Worm (Caenorhabditis elegans): Measurements from ENCODE around the gene K05F1.8.

Gene K05F1.8

ce11 chrII:5799553-5799952, at the start of gene K05F1.8:
Gene K05F1.8, minus strand, starts transcription at chrII:5799653.
- no peak for TF ChIP-seq F26F4.8 (GFP tag; conservative IDR thresholded peaks at IDR 0.05)
- TF ChIP-seq zag-1 (tag; optimal IDR thresholded peaks at IDR 0.05) = no peak
- no peak for TF ChIP-seq dmd-9 (GFP tag; IDR thresholded peaks at IDR 0.05)
- no peak for TF ChIP-seq dve-1 (tag; optimal IDR thresholded peaks at IDR 0.05; ENCODE audit: insufficient read depth)
- no peak for TF ChIP-seq lin-13 (GFP tag; optimal IDR thresholded peaks at IDR 0.05)
- TF ChIP-seq ceh-82 (tag; optimal IDR thresholded peaks at IDR 0.05) = no peak
- no peak for TF ChIP-seq Y105C5A.15 (GFP tag; IDR thresholded peaks at IDR 0.05)
- TF ChIP-seq fos-1 (tag; optimal IDR thresholded peaks at IDR 0.05) = no peak
- no peak for TF ChIP-seq nhr-48 (tag; optimal IDR thresholded peaks at IDR 0.05)
- TF ChIP-seq nhr-41 (GFP tag; IDR thresholded peaks at IDR 0.05) = no peak
- TF ChIP-seq nhr-25 (tag; optimal IDR thresholded peaks at IDR 0.05; ENCODE audit: borderline replicate concordance, insufficient read depth) = no peak
- TF ChIP-seq skn-1 (tag; optimal IDR thresholded peaks at IDR 0.05) = no peak
- no peak for TF ChIP-seq pha-4 (GFP tag; IDR thresholded peaks at IDR 0.05)
- TF ChIP-seq pha-4 (tag; optimal IDR thresholded peaks at IDR 0.05) = no peak
- no peak for TF ChIP-seq spr-1 (tag; optimal IDR thresholded peaks at IDR 0.05)
- TF ChIP-seq F37D6.2 (tag; optimal IDR thresholded peaks at IDR 0.05) = no peak
- no peak for TF ChIP-seq unc-130 (GFP tag; optimal IDR thresholded peaks at IDR 0.05)
- TF ChIP-seq mdt-29 (GFP tag; IDR thresholded peaks at IDR 0.05) = no peak
- no peak for TF ChIP-seq lin-1 (GFP tag; IDR thresholded peaks at IDR 0.05)
- TF ChIP-seq zip-2 (tag; optimal IDR thresholded peaks at IDR 0.05) = no peak

ce11 chrII:5846181-5846580, 46.7 kb upstream of the K05F1.8 start:
- no peak for TF ChIP-seq hmg-1.1 (GFP tag; IDR thresholded peaks at IDR 0.05)
- TF ChIP-seq nhr-28 (tag; optimal IDR thresholded peaks at IDR 0.05) = peak; percentile 72
- peak; percentile 34 for TF ChIP-seq dve-1 (tag; optimal IDR thresholded peaks at IDR 0.05; ENCODE audit: insufficient read depth)
- TF ChIP-seq zag-1 (tag; optimal IDR thresholded peaks at IDR 0.05) = no peak
- TF ChIP-seq pqm-1 (tag; optimal IDR thresholded peaks at IDR 0.05) = peak; percentile 12

- TF ChIP-seq nhr-6 (tag; optimal IDR thresholded peaks at IDR 0.05) = no peak
- TF ChIP-seq Y105C5A.15 (GFP tag; IDR thresholded peaks at IDR 0.05) = no peak
- TF ChIP-seq dmd-8 (GFP tag; IDR thresholded peaks at IDR 0.05) = no peak
- no peak for TF ChIP-seq F44E2.7 (GFP tag; IDR thresholded peaks at IDR 0.05)
Observed at ce11 chrII:5845441-5845840, 46.0 kb upstream of the K05F1.8 start, which contains the start of the genes ZK1248.17 and H41C03.3. Gene ZK1248.17, minus strand, starts transcription at chrII:5845541. Gene H41C03.3, plus strand, starts transcription at chrII:5845777.

ce11 chrII:5844694-5845129, 45.3 kb upstream of the K05F1.8 start:
- TF ChIP-seq nhr-111 (GFP tag; optimal IDR thresholded peaks at IDR 0.05) (peak; percentile 89), lin-29 (GFP tag; IDR thresholded peaks at IDR 0.05) (peak; percentile 92), madf-9 (GFP tag; conservative IDR thresholded peaks at IDR 0.05) (peak; percentile 98), mdl-1 (tag; optimal IDR thresholded peaks at IDR 0.05) (peak; percentile 94 to 95), F26F4.8 (GFP tag; conservative IDR thresholded peaks at IDR 0.05) (0 out of 2 replicates have a peak, but pooled peaks have one; percentile 34), R02D3.7 (tag; optimal IDR thresholded peaks at IDR 0.05) (peak; percentile 58), ztf-7 (tag; optimal IDR thresholded peaks at IDR 0.05) (peak; percentile 91), pha-4 (GFP tag; IDR thresholded peaks at IDR 0.05) (peak; percentile 99), pha-4 (tag; optimal IDR thresholded peaks at IDR 0.05) (peak; percentile 27), zip-11 (GFP tag; IDR thresholded peaks at IDR 0.05) (0 out of 2 replicates have a peak, but pooled peaks have one; percentile 52), mep-1 (tag; optimal IDR thresholded peaks at IDR 0.05) (peak; percentile 99), duxl-1 (tag; optimal IDR thresholded peaks at IDR 0.05; ENCODE audit: poor library complexity) (peak; percentile 96), sdz-12 (GFP tag; optimal IDR thresholded peaks at IDR 0.05) (peak; percentile 82), ces-1 (GFP tag; optimal IDR thresholded peaks at IDR 0.05) (peak; percentile 94), daf-8 (GFP tag; IDR thresholded peaks at IDR 0.05) (0 out of 2 replicates have a peak, but pooled peaks have one; percentile 20), daf-12 (tag; optimal IDR thresholded peaks at IDR 0.05) (peak; percentile 43), nhr-41 (GFP tag; IDR thresholded peaks at IDR 0.05) (peak; percentile 98), F44E2.7 (GFP tag; IDR thresholded peaks at IDR 0.05) (peak; percentile 78), mdt-29 (GFP tag; IDR thresholded peaks at IDR 0.05) (peak; percentile 99), lin-15B (tag; optimal IDR thresholded peaks at IDR 0.05) (peak; percentile 63), hif-1 (tag; optimal IDR thresholded peaks at IDR 0.05) (peak; percentile 88 to 94), T26A8.4 (GFP tag; IDR thresholded peaks at IDR 0.05) (peak; percentile 100), unc-62 (GFP tag; optimal IDR thresholded peaks at IDR 0.05 in 1 of 2) (peak; percentile 85 to 100), unc-62 (tag; optimal IDR thresholded peaks at IDR 0.05) (peak; percentile 50), skn-1 (tag; optimal IDR thresholded peaks at IDR 0.05) (peak; percentile 55), F49E8.2 (tag; optimal IDR thresholded peaks at IDR 0.05; ENCODE audit: borderline replicate concordance) (peak; percentile 97), lin-39 (tag; optimal IDR thresholded peaks at IDR 0.05) (peak; percentile 85)

Data from whole organism, L4 larva.